Worm (Caenorhabditis elegans) whole organism, midembryonic: ENCODE measurements around the gene C03B1.5.

Experiments
- T22C8.4 ChIP-seq: fragments of 200-800 bp; sonication (Bioruptor generic); IDR thresholded peaks from 2 replicates; pipeline ENCODE4 v1.3.6; 2022; ENCODE audit warnings: missing genetic modification characterization, missing compliant biosample characterization
- cog-1 ChIP-seq: sonication (generic microtip); optimal IDR thresholded peaks from 2 replicates; lab custom pipeline; 2016; ENCODE audit warnings: missing genetic modification characterization, missing compliant biosample characterization
- flt-1 ChIP-seq: fragments of 200-800 bp; sonication (Bioruptor generic); IDR thresholded peaks from 2 replicates; pipeline ENCODE4 v1.3.6; 2022; ENCODE audit warnings: missing genetic modification characterization, missing compliant biosample characterization
- klf-2 ChIP-seq: fragments of 200-800 bp; sonication (Bioruptor generic); conservative IDR thresholded peaks from 2 replicates; pipeline ENCODE4 v1.3.6; 2022; ENCODE audit warnings: missing genetic modification reagents, missing genetic modification characterization, missing compliant biosample characterization
- med-1 ChIP-seq: sonication (generic microtip); optimal IDR thresholded peaks from 2 replicates; lab custom pipeline; 2017; ENCODE audit warnings: missing genetic modification characterization, mild to moderate bottlenecking, missing compliant biosample characterization, antibody characterized with exemption, missing genetic modification reagents; ENCODE audit not compliant: insufficient read depth
- ref-1 ChIP-seq: fragments of 200-800 bp; sonication (Bioruptor generic); conservative IDR thresholded peaks from 2 replicates; pipeline ENCODE4 v1.3.6; 2022; ENCODE audit warnings: missing genetic modification reagents, missing genetic modification characterization, missing compliant biosample characterization
- tab-1 ChIP-seq: fragments of 200-800 bp; sonication (Bioruptor generic); IDR thresholded peaks from 2 replicates; pipeline ENCODE4 v1.3.6; 2022; ENCODE audit warnings: missing genetic modification characterization, missing compliant biosample characterization
- ztf-23 ChIP-seq: fragments of 200-800 bp; sonication (Bioruptor generic); IDR thresholded peaks from 2 replicates; pipeline ENCODE4 v1.3.6; 2022; ENCODE audit warnings: missing genetic modification reagents, missing genetic modification characterization, missing compliant biosample characterization
- ztf-29 ChIP-seq: fragments of 200-800 bp; sonication (Bioruptor generic); IDR thresholded peaks from 2 replicates; pipeline ENCODE4 v1.3.6; 2022; ENCODE audit warnings: missing genetic modification reagents, missing genetic modification characterization, missing compliant biosample characterization

The C03B1.5 gene

ce11 chrX:6403122-6403521, 47.7 kb downstream of the C03B1.5 start, which contains the start of gene glt-4:
TSS of gene glt-4 (plus strand) at chrX:6403422.
- TF ChIP-seq T22C8.4 (GFP tag; lab: Robert Waterston, UW) (no peak), tab-1 (GFP tag; lab: Robert Waterston, UW) (no peak), ztf-29 (GFP tag; lab: Robert Waterston, UW) (no peak), klf-2 (GFP tag; lab: Robert Waterston, UW) (no peak), med-1 (GFP tag; lab: Kevin White, UChicago) (no peak), cog-1 (tag; lab: Kevin White, UChicago) (no peak), flt-1 (GFP tag; lab: Robert Waterston, UW) (no peak), ztf-23 (no peak), ref-1 (GFP tag; lab: Robert Waterston, UW) (no peak)

- TF ChIP-seq T22C8.4 (GFP tag; lab: Robert Waterston, UW), result no peak
- TF ChIP-seq tab-1 (GFP tag; lab: Robert Waterston, UW), result no peak
- no peak for TF ChIP-seq klf-2 (GFP tag; lab: Robert Waterston, UW)
- no peak for TF ChIP-seq ztf-23
- TF ChIP-seq cog-1 (tag; lab: Kevin White, UChicago), result no peak
- TF ChIP-seq ztf-29 (GFP tag; lab: Robert Waterston, UW), result no peak
- no peak for TF ChIP-seq ref-1 (GFP tag; lab: Robert Waterston, UW)
- no peak for TF ChIP-seq med-1 (GFP tag; lab: Kevin White, UChicago)
- TF ChIP-seq flt-1 (GFP tag; lab: Robert Waterston, UW), result no peak
These were observed 50.5 kb downstream of the C03B1.5 start for ce11 chrX:6405905-6406304.
